Worm (Caenorhabditis elegans) whole organism, L1 larva: ENCODE measurements around the gene gly-14.

Experiments used
- aly-2 ChIP-seq: fragments of 150-350 bp; optimal IDR thresholded peaks from 2 replicates; lab custom pipeline; 2014; ENCODE audit warnings: missing biosample characterization, missing genetic modification characterization
- ama-1 ChIP-seq: fragments of 150-350 bp; optimal IDR thresholded peaks from 2 replicates; lab custom pipeline; 2014
- lsy-2 ChIP-seq, 2 experiments: fragments of 150-350 bp; optimal IDR thresholded peaks; 2 replicates each; lab custom pipeline; 2014; ENCODE audit warnings: missing biosample characterization in 2 of 2, missing genetic modification characterization in 2 of 2
- mdl-1 ChIP-seq, 2 experiments: fragments of 150-350 bp; optimal IDR thresholded peaks; 2 replicates each; lab custom pipeline; 2014 to 2017; ENCODE audit warnings: missing biosample characterization in 2 of 2, missing genetic modification characterization in 2 of 2, inconsistent platforms in 1 of 2
- nhr-28 ChIP-seq: fragments of 150-350 bp; optimal IDR thresholded peaks from 2 replicates; lab custom pipeline; 2014; ENCODE audit warnings: missing biosample characterization, missing genetic modification characterization
- sup-37 ChIP-seq: fragments of 200-800 bp; sonication (Bioruptor generic); optimal IDR thresholded peaks from 2 replicates; lab custom pipeline; 2018; ENCODE audit warnings: mild to moderate bottlenecking, missing genetic modification characterization, missing compliant biosample characterization
- unc-62 ChIP-seq: fragments of 150-350 bp; optimal IDR thresholded peaks from 2 replicates; lab custom pipeline; 2014; ENCODE audit warnings: missing biosample characterization, missing genetic modification reagents, missing genetic modification characterization
- xbp-1 ChIP-seq: sonication (generic microtip); optimal IDR thresholded peaks from 2 replicates; lab custom pipeline; 2016; ENCODE audit warnings: missing genetic modification characterization, missing compliant biosample characterization

DNA sequence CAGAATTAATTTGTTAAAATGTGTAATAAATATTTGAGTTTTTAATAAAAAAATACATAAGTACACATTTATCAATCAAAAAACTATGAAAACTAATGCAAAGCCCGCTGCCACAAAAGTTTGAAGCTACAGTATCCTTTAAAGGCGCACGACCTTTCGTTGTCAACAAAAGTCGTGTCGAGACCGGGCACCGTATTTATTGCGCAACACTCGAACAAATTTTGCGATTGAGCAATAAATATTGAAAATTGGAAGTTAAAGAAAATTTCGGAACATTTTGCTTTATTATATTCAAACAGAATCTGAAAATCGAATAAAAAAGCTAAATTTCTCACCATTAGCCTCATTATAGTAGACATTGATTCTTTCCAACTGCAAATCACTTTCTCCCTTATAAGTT is 48.1 kb upstream of the gly-14 start:
- TF ChIP-seq lsy-2 (tag; optimal IDR thresholded peaks at IDR 0.05; lab: Kevin White, UChicago), result no peak
- TF ChIP-seq unc-62 (GFP tag; lab: Kevin White, UChicago), result no peak
- no peak for TF ChIP-seq aly-2 (tag; lab: Kevin White, UChicago)
- no peak for TF ChIP-seq xbp-1
- TF ChIP-seq nhr-28 (tag; lab: Kevin White, UChicago), result no peak
- TF ChIP-seq mdl-1 (tag; optimal IDR thresholded peaks at IDR 0.05; lab: Kevin White, UChicago), result no peak
- no peak for TF ChIP-seq sup-37 (GFP tag; lab: Kevin White, UChicago)
- TF ChIP-seq ama-1 (lab: Kevin White, UChicago), result no peak
